Worm (Caenorhabditis elegans): ENCODE results near the gene C08F8.3.
A peak's percentile ranks its signal among the peaks of the same experiment; 100 is the strongest.
"Not testable (repeated sequence)": the region's sequence is repeated elsewhere in the genome, so short reads cannot be mapped to it uniquely, and the experiment has no call there.

The C08F8.3 gene

DNA sequence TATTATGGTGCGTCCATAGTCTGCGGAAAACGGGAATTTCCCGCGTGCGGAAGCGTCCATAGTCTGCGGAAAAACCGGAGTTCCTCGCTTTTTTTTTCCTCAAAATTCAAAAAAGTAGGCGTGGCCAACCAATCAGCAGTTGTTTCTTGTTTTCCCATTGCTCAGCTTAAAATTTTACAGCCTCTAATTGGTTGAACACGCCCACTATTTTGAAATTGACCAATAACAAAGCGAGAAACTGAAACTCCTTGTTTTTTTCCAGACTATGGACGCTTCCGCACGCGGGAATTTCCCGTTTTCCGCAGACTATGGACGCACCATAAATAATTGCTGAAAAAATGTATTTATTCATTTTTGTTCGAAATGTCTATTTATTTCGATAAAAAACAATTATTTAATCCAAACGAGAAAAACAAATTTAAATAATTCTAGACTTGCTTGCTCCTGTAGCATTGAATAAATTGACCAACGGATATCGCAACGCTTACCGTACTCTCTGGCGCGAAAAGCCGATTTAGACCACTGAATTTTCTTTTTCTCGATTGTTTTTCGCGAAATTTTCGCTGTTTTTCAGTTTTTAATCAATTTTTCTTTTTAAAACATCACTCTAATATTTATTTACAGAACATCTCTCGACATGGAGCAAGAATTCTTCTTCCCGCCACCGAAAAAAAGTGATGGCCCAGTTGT is at the start of gene C08F8.3:
Gene C08F8.3 (plus strand): TSS at position 620 of the 690 bp plus-strand sequence.
- not testable (repeated sequence) for TF ChIP-seq tbx-2 (tag; optimal IDR thresholded peaks at IDR 0.05); egl-13 (tag; optimal IDR thresholded peaks at IDR 0.05); isw-1 (GFP tag; IDR thresholded peaks at IDR 0.05)

ce11 chrIV:11105724-11106123 is 49.1 kb upstream of the C08F8.3 start, which contains the start of gene srlf-24:
Gene srlf-24, minus strand, starts transcription at chrIV:11105824.
- no peak for TF ChIP-seq blmp-1 (tag; optimal IDR thresholded peaks at IDR 0.05)
- TF ChIP-seq efl-1 (optimal IDR thresholded peaks at IDR 0.05) = no peak
- peak in 1 of 2 experiments; percentile 51 for TF ChIP-seq efl-1 (GFP tag; optimal IDR thresholded peaks at IDR 0.05 in 1 of 2)

DNA sequence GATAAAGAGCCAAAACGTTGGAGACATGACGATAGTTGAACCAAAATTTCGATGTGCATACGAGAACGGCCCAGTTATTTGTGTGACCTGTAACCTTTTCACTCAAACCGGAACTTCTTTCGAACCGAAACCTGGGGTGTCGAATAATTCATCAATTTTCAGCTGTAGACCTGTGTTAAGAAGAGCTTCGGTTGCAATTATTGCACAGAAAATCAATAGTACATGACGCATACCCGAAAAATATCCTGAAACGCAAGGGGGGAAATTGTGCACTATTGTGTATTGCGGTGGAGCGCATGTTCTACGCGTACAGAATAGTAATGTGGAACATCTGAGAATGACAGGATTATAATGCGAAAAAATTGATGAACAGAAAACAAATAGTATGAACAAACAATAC is 45.1 kb upstream of the C08F8.3 start, which contains the start of gene pigk-1:
Gene pigk-1 (minus strand): TSS at position 248 of the 400 bp plus-strand sequence.
- TF ChIP-seq aly-2 (tag; optimal IDR thresholded peaks at IDR 0.05) = peak; percentile 7
- TF ChIP-seq zag-1 (tag; optimal IDR thresholded peaks at IDR 0.05) = no peak
- TF ChIP-seq C16A3.4 (tag; optimal IDR thresholded peaks at IDR 0.05) = no peak
- TF ChIP-seq unc-30 (tag; optimal IDR thresholded peaks at IDR 0.05) = no peak
- TF ChIP-seq nhr-71 (tag; optimal IDR thresholded peaks at IDR 0.05) = peak; percentile 12
- no peak for TF ChIP-seq nhr-77 (tag; optimal IDR thresholded peaks at IDR 0.05)
- TF ChIP-seq pag-3 (tag; optimal IDR thresholded peaks at IDR 0.05; ENCODE audit: borderline replicate concordance, insufficient read depth) = no peak
- no peak for TF ChIP-seq rnt-1 (tag; optimal IDR thresholded peaks at IDR 0.05)
- TF ChIP-seq ama-1 (optimal IDR thresholded peaks at IDR 0.05) = no peak
- no peak for TF ChIP-seq elt-3 (tag; optimal IDR thresholded peaks at IDR 0.05)
- TF ChIP-seq Y116A8C.19 (tag; optimal IDR thresholded peaks at IDR 0.05; ENCODE audit: borderline replicate concordance) = no peak
- TF ChIP-seq ztf-11 (tag; optimal IDR thresholded peaks at IDR 0.05) = no peak
- peak in 1 of 2 experiments; percentile 37 for TF ChIP-seq lsy-2 (tag; optimal IDR thresholded peaks at IDR 0.05)
- TF ChIP-seq dsc-1 (tag; optimal IDR thresholded peaks at IDR 0.05) = no peak
- no peak for TF ChIP-seq ceh-90 (tag; optimal IDR thresholded peaks at IDR 0.05)
- TF ChIP-seq fkh-4 (tag; optimal IDR thresholded peaks at IDR 0.05; ENCODE audit: borderline replicate concordance) = no peak
- no peak for TF ChIP-seq C04F5.9 (tag; optimal IDR thresholded peaks at IDR 0.05)
- TF ChIP-seq ceh-8 (GFP tag; optimal IDR thresholded peaks at IDR 0.05) = no peak
- TF ChIP-seq nhr-90 (tag; optimal IDR thresholded peaks at IDR 0.05; ENCODE audit: poor library complexity) = no peak
- no peak for TF ChIP-seq mab-9 (GFP tag; IDR thresholded peaks at IDR 0.05)
- 0 out of 2 replicates have a peak, but pooled peaks have one; percentile 6 for TF ChIP-seq nhr-19 (GFP tag; conservative IDR thresholded peaks at IDR 0.05)
- TF ChIP-seq jun-1 (tag; optimal IDR thresholded peaks at IDR 0.05) = no peak
- peak; percentile 27 for TF ChIP-seq fos-1 (tag; optimal IDR thresholded peaks at IDR 0.05)
- no peak for TF ChIP-seq ets-5 (GFP tag; IDR thresholded peaks at IDR 0.05)
- no peak for TF ChIP-seq nhr-76 (tag; optimal IDR thresholded peaks at IDR 0.05)

ce11 chrIV:11110995-11111619 is 43.7 kb upstream of the C08F8.3 start, which contains the start of gene rps-5:
Gene rps-5, minus strand, starts transcription at chrIV:11111045.
- TF ChIP-seq snpc-4 (tag; optimal IDR thresholded peaks at IDR 0.05) (peak; percentile 35), grh-1 (GFP tag; IDR thresholded peaks at IDR 0.05) (no peak), nhr-20 (tag; optimal IDR thresholded peaks at IDR 0.05) (peak; percentile 59), fkh-10 (GFP tag; optimal IDR thresholded peaks at IDR 0.05) (no peak), ceh-63 (GFP tag; optimal IDR thresholded peaks at IDR 0.05) (no peak), nhr-90 (tag; optimal IDR thresholded peaks at IDR 0.05; ENCODE audit: poor library complexity) (peak; percentile 35), nhr-11 (tag; optimal IDR thresholded peaks at IDR 0.05) (no peak), jun-1 (tag; optimal IDR thresholded peaks at IDR 0.05) (peak; percentile 43), fos-1 (tag; optimal IDR thresholded peaks at IDR 0.05) (peak; percentile 52), nhr-77 (tag; optimal IDR thresholded peaks at IDR 0.05) (peak; percentile 36), elt-3 (tag; optimal IDR thresholded peaks at IDR 0.05) (peak in 1 of 6 experiments; percentile 11), irx-1 (tag; optimal IDR thresholded peaks at IDR 0.05) (peak; percentile 20), lin-39 (tag; optimal IDR thresholded peaks at IDR 0.05) (no peak), nhr-76 (tag; optimal IDR thresholded peaks at IDR 0.05) (no peak), dpl-1 (GFP tag; optimal IDR thresholded peaks at IDR 0.05) (peak; percentile 78 to 85 (median 84)), swsn-7 (tag; optimal IDR thresholded peaks at IDR 0.05) (peak; percentile 61), efl-1 (optimal IDR thresholded peaks at IDR 0.05) (peak; percentile 79 to 89), efl-1 (GFP tag; optimal IDR thresholded peaks at IDR 0.05 in 1 of 2) (peak; percentile 84 to 99), ets-5 (GFP tag; IDR thresholded peaks at IDR 0.05) (no peak), Y116A8C.19 (tag; optimal IDR thresholded peaks at IDR 0.05; ENCODE audit: borderline replicate concordance) (no peak), nhr-47 (tag; optimal IDR thresholded peaks at IDR 0.05) (peak; percentile 70), isw-1 (GFP tag; IDR thresholded peaks at IDR 0.05) (peak; percentile 58), elt-2 (tag; optimal IDR thresholded peaks at IDR 0.05) (peak; percentile 12), lsy-2 (tag; optimal IDR thresholded peaks at IDR 0.05) (peak; percentile 80 to 92), mef-2 (tag; optimal IDR thresholded peaks at IDR 0.05) (no peak)

Measured in whole organism, L1 larva.